Worm (Caenorhabditis elegans): ENCODE results near the gene set-11.

DNA sequence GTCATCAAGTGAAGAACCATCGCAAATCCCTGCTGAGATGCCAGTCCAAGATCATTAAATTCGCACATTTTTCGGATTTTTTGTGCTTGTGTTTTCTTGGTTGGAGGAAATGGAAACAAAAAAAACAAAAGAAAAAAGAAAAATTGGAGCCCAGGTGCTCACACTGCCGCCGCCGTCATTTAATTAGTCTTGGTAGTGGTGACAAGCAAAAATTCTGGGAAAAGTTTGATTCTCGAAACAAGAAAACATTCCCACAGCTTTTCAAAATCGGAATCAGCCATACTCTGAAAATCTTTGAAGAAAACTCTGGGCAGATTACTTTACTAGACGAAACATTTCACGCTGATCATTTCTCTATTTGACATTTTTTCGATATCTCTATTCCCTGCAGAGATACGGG, 12.8 kb upstream of the set-11 start, which contains the start of gene srh-128:
- TF ChIP-seq flt-1 (GFP tag; IDR thresholded peaks at IDR 0.05) = no peak
- TF ChIP-seq T22C8.4 (GFP tag; IDR thresholded peaks at IDR 0.05) = no peak

All from whole organism, midembryonic.